Worm (Caenorhabditis elegans): ENCODE results near the gene ugt-47.

- TF ChIP-seq unc-62 (GFP tag; optimal IDR thresholded peaks at IDR 0.05) (no peak), pha-4 (tag; optimal IDR thresholded peaks at IDR 0.05) (no peak), lin-32 (GFP tag; optimal IDR thresholded peaks at IDR 0.05) (no peak), mep-1 (tag; optimal IDR thresholded peaks at IDR 0.05) (peak; percentile 13), lsy-2 (tag; optimal IDR thresholded peaks at IDR 0.05) (no peak)
These were observed 14.4 kb downstream of the ugt-47 start, which contains the start of gene nhr-12 for ce11 chrV:10083999-10084468.
